Worm (Caenorhabditis elegans) whole organism, L2 larva: ENCODE results near the gene sph-1.

Experiments used
- ama-1 ChIP-seq: fragments of 150-350 bp; optimal IDR thresholded peaks from 2 replicates; lab custom pipeline; 2018; ENCODE audit warnings: inconsistent platforms
- ceh-16 ChIP-seq: fragments of 150-350 bp; optimal IDR thresholded peaks from 2 replicates; lab custom pipeline; 2014; ENCODE audit warnings: missing biosample characterization, missing genetic modification characterization
- elt-1 ChIP-seq: fragments of 150-350 bp; optimal IDR thresholded peaks from 2 replicates; lab custom pipeline; 2014; ENCODE audit warnings: missing biosample characterization, missing genetic modification characterization
- fos-1 ChIP-seq: fragments of 150-350 bp; optimal IDR thresholded peaks from 2 replicates; lab custom pipeline; 2014; ENCODE audit warnings: missing biosample characterization, missing genetic modification characterization
- lin-11 ChIP-seq: fragments of 150-350 bp; sonication (generic microtip); optimal IDR thresholded peaks from 2 replicates; lab custom pipeline; 2014; ENCODE audit warnings: missing biosample characterization, missing genetic modification characterization, inconsistent platforms, mixed read lengths
- lin-39 ChIP-seq: fragments of 150-350 bp; optimal IDR thresholded peaks from 2 replicates; lab custom pipeline; 2014; ENCODE audit warnings: missing biosample characterization, missing genetic modification reagents, missing genetic modification characterization
- nhr-10 ChIP-seq: sonication (generic microtip); optimal IDR thresholded peaks from 2 replicates; lab custom pipeline; 2017; ENCODE audit warnings: missing biosample characterization, missing genetic modification characterization
- nhr-23 ChIP-seq: fragments of 150-350 bp; optimal IDR thresholded peaks from 2 replicates; lab custom pipeline; 2014; ENCODE audit warnings: missing biosample characterization, missing genetic modification reagents, missing genetic modification characterization
- nhr-237 ChIP-seq: fragments of 150-350 bp; optimal IDR thresholded peaks from 2 replicates; lab custom pipeline; 2014; ENCODE audit warnings: missing biosample characterization, missing genetic modification characterization
- zag-1 ChIP-seq: fragments of 150-350 bp; optimal IDR thresholded peaks from 2 replicates; lab custom pipeline; 2014; ENCODE audit warnings: missing biosample characterization, missing genetic modification characterization

- TF ChIP-seq elt-1 (tag; lab: Kevin White, UChicago) (no peak), zag-1 (tag; lab: Kevin White, UChicago) (no peak), nhr-10 (tag; lab: Kevin White, UChicago) (no peak), ceh-16 (tag; lab: Kevin White, UChicago) (no peak), ama-1 (no peak), fos-1 (tag; lab: Kevin White, UChicago) (no peak), lin-11 (no peak), nhr-237 (tag; lab: Kevin White, UChicago) (no peak), nhr-23 (no peak), lin-39 (no peak)
These were observed 19.8 kb upstream of the sph-1 start for ce11 chrIV:8153163-8153562.
